Fruit fly (Drosophila melanogaster) whole organism, wandering third instar larva: ENCODE data around the gene TwdlG.

Source experiments
- Mio ChIP-seq: sonication (Bioruptor generic); optimal IDR thresholded peaks from 2 replicates; lab custom pipeline; 2016; ENCODE audit warnings: missing biosample characterization, missing genetic modification characterization
- Myc ChIP-seq: fragments of >200 bp; optimal IDR thresholded peaks from 2 replicates; lab custom pipeline; 2017
- Rel ChIP-seq, 2 experiments: fragments of 200-800 bp; sonication (Bioruptor generic) in 1 of 2; optimal IDR thresholded peaks; 2 replicates in 1 of 2; 3 replicates in 1 of 2; lab custom pipeline; 2016 to 2019; ENCODE audit warnings: mild to moderate bottlenecking in 2 of 2, missing biosample characterization in 2 of 2, missing genetic modification characterization in 2 of 2, moderate library complexity in 1 of 2
- Vsx2 ChIP-seq: fragments of 200-300, 225-300 bp; sonication (Bioruptor generic); optimal IDR thresholded peaks from 2 replicates; lab custom pipeline; 2018; ENCODE audit warnings: missing biosample characterization, missing genetic modification characterization; ENCODE audit not compliant: partially characterized antibody
- dl ChIP-seq, 2 experiments: fragments of 175-275, 200-275 bp in 1 of 2; fragments of 200-275 bp in 1 of 2; sonication (Bioruptor generic); optimal IDR thresholded peaks; lab custom pipeline; 2018; ENCODE audit warnings: mild to moderate bottlenecking in 2 of 2, missing biosample characterization in 2 of 2, missing genetic modification characterization in 2 of 2, moderate library complexity in 2 of 2; ENCODE audit not compliant: partially characterized antibody in 2 of 2, insufficient read depth in 1 of 2
- pan ChIP-seq: fragments of >200 bp; optimal IDR thresholded peaks from 2 replicates; lab custom pipeline; 2017
- psq ChIP-seq: fragments of 200-800 bp; sonication (Bioruptor generic); optimal IDR thresholded peaks from 3 replicates; lab custom pipeline; 2017; ENCODE audit warnings: missing biosample characterization, mild to moderate bottlenecking, missing genetic modification characterization, moderate library complexity
- tai ChIP-seq: sonication (Bioruptor generic); optimal IDR thresholded peaks from 2 replicates; lab custom pipeline; 2016; ENCODE audit warnings: missing biosample characterization, missing genetic modification characterization

DNA sequence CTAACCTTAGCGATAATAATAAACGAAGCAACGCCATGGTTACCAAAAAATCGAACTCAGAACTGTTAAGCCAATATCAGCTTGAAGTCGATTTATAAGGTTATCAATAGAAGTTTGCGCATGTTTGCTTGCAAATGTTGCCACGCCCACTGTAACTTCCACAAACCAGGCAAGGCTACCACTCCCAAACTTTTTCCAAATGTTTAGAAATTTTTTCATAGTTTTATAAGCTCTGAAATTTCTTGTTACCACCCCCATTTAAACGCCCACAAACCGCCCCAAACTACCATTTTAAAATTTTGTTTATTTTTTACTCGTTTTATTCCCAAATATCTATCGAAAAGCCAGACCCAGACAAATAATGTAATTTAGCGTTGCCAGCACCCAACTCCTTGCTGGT lies 26.7 kb upstream of the TwdlG start, which contains the start of gene flip:
- TF ChIP-seq pan (lab: Kevin White, UChicago) (no peak), tai (GFP tag; lab: Kevin White, UChicago) (no peak), Myc (no peak), Mio (GFP tag; lab: Kevin White, UChicago) (no peak), Vsx2 (GFP tag; lab: Kevin White, UChicago) (no peak), dl (GFP tag; optimal IDR thresholded peaks at IDR 0.05; lab: Kevin White, UChicago; ENCODE audit: insufficient read depth in 1 of 2, partially characterized antibody in 2 of 2) (no peak), psq (no peak), Rel (GFP tag; optimal IDR thresholded peaks at IDR 0.05; lab: Kevin White, UChicago) (no peak), Rel (tag; optimal IDR thresholded peaks at IDR 0.05; lab: Kevin White, UChicago) (no peak)
